Worm (Caenorhabditis elegans) whole organism, L1 larva: ENCODE results near the gene pelo-1.

ENCODE experiments used
- ama-1 ChIP-seq: fragments of 150-350 bp; optimal IDR thresholded peaks from 2 replicates; lab custom pipeline; 2014
- ces-1 ChIP-seq: fragments of 150-350 bp; optimal IDR thresholded peaks from 2 replicates; lab custom pipeline; 2014; ENCODE audit warnings: missing biosample characterization, missing genetic modification reagents, missing genetic modification characterization
- dpl-1 ChIP-seq, 3 experiments: fragments of 150-350 bp in 2 of 3; sonication (generic microtip) in 1 of 3; optimal IDR thresholded peaks; 2 replicates each; lab custom pipeline; 2014 to 2017; ENCODE audit warnings: missing biosample characterization in 3 of 3, missing genetic modification characterization in 3 of 3, missing genetic modification reagents in 3 of 3
- efl-1 ChIP-seq, 4 experiments: fragments of 150-350 bp; optimal IDR thresholded peaks in 3 of 4; peaks in 1 of 4; 1 replicate in 1 of 4; 2 replicates in 3 of 4; lab custom pipeline; 2014; ENCODE audit warnings: missing biosample characterization in 2 of 4, missing genetic modification characterization in 2 of 4, missing genetic modification reagents in 2 of 4
- egl-27 ChIP-seq, 2 experiments: fragments of 150-350 bp in 1 of 2; sonication (generic microtip); optimal IDR thresholded peaks; 3 replicates each; lab custom pipeline; 2017 to 2018; ENCODE audit warnings: missing biosample characterization in 2 of 2, missing genetic modification characterization in 2 of 2, missing genetic modification reagents in 2 of 2
- elt-3 ChIP-seq, 6 experiments: fragments of 150-350 bp in 1 of 6; sonication (generic microtip); optimal IDR thresholded peaks; 2 replicates each; lab custom pipeline; 2017 to 2018; ENCODE audit warnings: missing biosample characterization in 6 of 6, missing genetic modification characterization in 6 of 6, inconsistent platforms in 1 of 6
- fos-1 ChIP-seq: fragments of 150-350 bp; optimal IDR thresholded peaks from 2 replicates; lab custom pipeline; 2014; ENCODE audit warnings: missing biosample characterization, missing genetic modification characterization
- lin-39 ChIP-seq: fragments of 150-350 bp; optimal IDR thresholded peaks from 2 replicates; lab custom pipeline; 2014; ENCODE audit warnings: missing biosample characterization, missing genetic modification reagents, missing genetic modification characterization
- mep-1 ChIP-seq: fragments of 150-350 bp; optimal IDR thresholded peaks from 2 replicates; lab custom pipeline; 2014; ENCODE audit warnings: missing biosample characterization, missing genetic modification characterization
- nhr-76 ChIP-seq: sonication (generic microtip); optimal IDR thresholded peaks from 2 replicates; lab custom pipeline; 2017; ENCODE audit warnings: missing biosample characterization, missing genetic modification characterization
- pqm-1 ChIP-seq: sonication (generic microtip); optimal IDR thresholded peaks from 3 replicates; lab custom pipeline; 2017; ENCODE audit warnings: missing biosample characterization, missing genetic modification characterization
- rnt-1 ChIP-seq: sonication (generic microtip); optimal IDR thresholded peaks from 2 replicates; lab custom pipeline; 2016; ENCODE audit warnings: mild to moderate bottlenecking, missing genetic modification characterization, moderate library complexity, missing compliant biosample characterization
- ztf-11 ChIP-seq, 2 experiments: sonication (generic microtip); optimal IDR thresholded peaks; 2 replicates each; lab custom pipeline; 2016 to 2017; ENCODE audit warnings: missing genetic modification characterization in 2 of 2, missing biosample characterization in 1 of 2, missing compliant biosample characterization in 1 of 2

DNA sequence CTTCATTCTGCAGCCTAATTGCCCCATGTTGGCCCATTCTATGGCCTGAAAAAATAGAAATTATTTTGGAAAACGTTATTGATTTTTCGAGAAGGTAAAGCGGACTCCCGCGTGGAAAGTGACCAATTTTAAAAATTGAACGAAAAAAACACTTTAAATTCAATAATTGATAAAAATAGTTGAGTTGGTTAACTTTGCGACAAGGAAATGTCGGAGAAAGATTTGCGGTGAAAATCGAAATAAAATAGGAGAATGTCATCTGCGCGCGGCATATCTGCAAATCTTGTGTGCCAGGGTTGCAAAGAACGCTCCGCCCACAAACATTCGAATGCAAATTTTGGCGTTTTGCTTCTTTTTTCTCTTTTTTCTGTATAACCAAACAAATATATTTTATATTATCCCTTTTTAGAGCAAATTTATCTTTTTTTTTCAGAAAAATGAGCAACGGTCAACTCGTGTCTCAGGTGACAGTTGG is 33.1 kb downstream of the pelo-1 start, which contains the start of the genes rnf-121 and C16C10.4:
- TF ChIP-seq ama-1 = no peak
- peak; percentile 88 for TF ChIP-seq rnt-1 (tag; lab: Kevin White, UChicago)
- TF ChIP-seq pqm-1 = no peak
- TF ChIP-seq fos-1 (tag; lab: Kevin White, UChicago) = no peak
- no peak for TF ChIP-seq ces-1 (GFP tag; lab: Kevin White, UChicago)
- TF ChIP-seq efl-1 (optimal IDR thresholded peaks at IDR 0.05; lab: Kevin White, UChicago) = peak; percentile 49 to 74
- TF ChIP-seq efl-1 (GFP tag; optimal IDR thresholded peaks at IDR 0.05 in 1 of 2; lab: Kevin White, UChicago) = peak; percentile 66 to 98
- peak in 1 of 6 experiments; percentile 50 for TF ChIP-seq elt-3 (tag; optimal IDR thresholded peaks at IDR 0.05; lab: Kevin White, UChicago)
- no peak for TF ChIP-seq egl-27 (tag; optimal IDR thresholded peaks at IDR 0.05; lab: Kevin White, UChicago)
- peak in 1 of 2 experiments; percentile 74 for TF ChIP-seq ztf-11 (tag; optimal IDR thresholded peaks at IDR 0.05; lab: Kevin White, UChicago)
- TF ChIP-seq mep-1 (tag; lab: Kevin White, UChicago) = peak; percentile 74
- peak; percentile 48 to 72 (median 70) for TF ChIP-seq dpl-1 (GFP tag; optimal IDR thresholded peaks at IDR 0.05; lab: Kevin White, UChicago)
- no peak for TF ChIP-seq nhr-76 (tag; lab: Kevin White, UChicago)
- TF ChIP-seq lin-39 = peak; percentile 60
